Fruit fly (Drosophila melanogaster): ENCODE data around the gene CG32536.

The CG32536 gene

DNA sequence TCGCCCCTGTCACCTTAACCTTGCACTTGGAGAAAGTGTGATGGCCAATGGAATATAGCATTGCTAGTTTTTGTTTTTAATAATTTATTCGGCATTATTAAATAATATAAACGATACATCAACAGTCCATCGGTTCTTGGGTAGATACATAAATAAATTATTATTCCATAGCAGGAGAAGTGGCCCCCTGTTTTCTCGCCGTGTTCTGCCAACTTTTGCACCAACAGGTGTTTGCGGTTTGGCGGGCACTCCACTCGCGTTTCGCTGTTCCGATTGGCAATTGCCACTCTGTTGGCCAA lies 47.1 kb upstream of the CG32536 start (continued):
- TF ChIP-seq acj6 (GFP tag; optimal IDR thresholded peaks at IDR 0.05) (peak; percentile 89), CG10669 (GFP tag; optimal IDR thresholded peaks at IDR 0.05) (peak; percentile 77), ss (GFP tag; optimal IDR thresholded peaks at IDR 0.05) (peak; percentile 57 to 70), Hr39 (GFP tag; optimal IDR thresholded peaks at IDR 0.05) (peak; percentile 84), Sox102F (GFP tag; optimal IDR thresholded peaks at IDR 0.05) (peak; percentile 91), CG6854 (GFP tag; optimal IDR thresholded peaks at IDR 0.05) (peak; percentile 78), CG16779 (tag; optimal IDR thresholded peaks at IDR 0.05) (peak; percentile 79), CG6163 (GFP tag; IDR thresholded peaks at IDR 0.05) (peak; percentile 95), CG4318 (GFP tag; optimal IDR thresholded peaks at IDR 0.05) (peak; percentile 90), CG15336 (GFP tag; IDR thresholded peaks at IDR 0.05) (peak; percentile 96), CG1621 (tag; optimal IDR thresholded peaks at IDR 0.05) (peak; percentile 78), CG3919 (GFP tag; optimal IDR thresholded peaks at IDR 0.05) (peak; percentile 90), CG3032 (tag; optimal IDR thresholded peaks at IDR 0.05) (peak; percentile 76), CG8632 (GFP tag; optimal IDR thresholded peaks at IDR 0.05) (peak; percentile 87), fkh (GFP tag; optimal IDR thresholded peaks at IDR 0.05) (peak; percentile 46), Eip75B (GFP tag; optimal IDR thresholded peaks at IDR 0.05) (peak; percentile 91), Lpt (GFP tag; optimal IDR thresholded peaks at IDR 0.05) (peak; percentile 94), Eip93F (GFP tag; optimal IDR thresholded peaks at IDR 0.05) (peak; percentile 80), CG7368 (GFP tag; optimal IDR thresholded peaks at IDR 0.05) (peak; percentile 70), Blimp-1 (GFP tag; optimal IDR thresholded peaks at IDR 0.05) (peak; percentile 62), dsx (GFP tag; optimal IDR thresholded peaks at IDR 0.05; ENCODE audit: poor library complexity, severe bottlenecking) (peak; percentile 72), Eip78C (GFP tag) (peak; percentile 95), salr (GFP tag; optimal IDR thresholded peaks at IDR 0.05) (peak; percentile 63 to 82), spab (GFP tag; optimal IDR thresholded peaks at IDR 0.05) (peak; percentile 65), lz (GFP tag; optimal IDR thresholded peaks at IDR 0.05) (peak; percentile 92), svp (GFP tag) (peak; percentile 97), topi (GFP tag; optimal IDR thresholded peaks at IDR 0.05) (peak; percentile 92), CG31627 (GFP tag; optimal IDR thresholded peaks at IDR 0.05) (peak; percentile 84), dac (GFP tag; optimal IDR thresholded peaks at IDR 0.05) (peak; percentile 88), CG8319 (GFP tag; optimal IDR thresholded peaks at IDR 0.05) (peak; percentile 78), CG32006 (GFP tag; optimal IDR thresholded peaks at IDR 0.05) (peak; percentile 95), CG6808 (GFP tag; optimal IDR thresholded peaks at IDR 0.05) (peak; percentile 66)

dm6 chrX:19322945-19323834 lies 46.5 kb upstream of the CG32536 start:
- TF ChIP-seq Lpt (GFP tag; optimal IDR thresholded peaks at IDR 0.05) (no peak), Hr39 (GFP tag; optimal IDR thresholded peaks at IDR 0.05) (no peak), Hr38 (GFP tag; optimal IDR thresholded peaks at IDR 0.05) (no peak), lz (GFP tag; optimal IDR thresholded peaks at IDR 0.05) (no peak), fd59A (GFP tag; optimal IDR thresholded peaks at IDR 0.05) (no peak), CG8632 (GFP tag; optimal IDR thresholded peaks at IDR 0.05) (no peak), CG6276 (GFP tag; optimal IDR thresholded peaks at IDR 0.05) (no peak), achi (GFP tag; optimal IDR thresholded peaks at IDR 0.05) (no peak)

Measured in whole organism, prepupa.